Fruit fly (Drosophila melanogaster) whole organism, wandering third instar larva: ENCODE measurements around the gene CG8209.

Experiments used
- Abd-B ChIP-seq: fragments of >200 bp; optimal IDR thresholded peaks from 2 replicates; lab custom pipeline; 2017; ENCODE audit warnings: missing biosample characterization, missing genetic modification characterization
- CG32264 ChIP-seq: fragments of 200-800 bp; sonication (Bioruptor generic); optimal IDR thresholded peaks from 2 replicates; lab custom pipeline; 2016; ENCODE audit warnings: missing biosample characterization, missing genetic modification characterization
- CG9705 ChIP-seq: fragments of 200-800 bp; sonication (Bioruptor generic); optimal IDR thresholded peaks from 2 replicates; lab custom pipeline; 2018; ENCODE audit warnings: missing biosample characterization, mild to moderate bottlenecking, missing genetic modification characterization
- CrebA ChIP-seq: fragments of 200-800 bp; sonication (Bioruptor generic); optimal IDR thresholded peaks from 2 replicates; lab custom pipeline; 2016; ENCODE audit warnings: missing biosample characterization, mild to moderate bottlenecking, missing genetic modification characterization, borderline replicate concordance
- Dfd ChIP-seq: fragments of >200 bp; optimal IDR thresholded peaks from 2 replicates; lab custom pipeline; 2017; ENCODE audit warnings: missing biosample characterization, missing genetic modification characterization
- Dif ChIP-seq: fragments of 200-275, 200-300 bp; sonication (Bioruptor generic); optimal IDR thresholded peaks from 2 replicates; lab custom pipeline; 2018; ENCODE audit warnings: missing biosample characterization, missing genetic modification characterization; ENCODE audit not compliant: partially characterized antibody
- GATAd ChIP-seq: sonication (Bioruptor generic); optimal IDR thresholded peaks from 2 replicates; lab custom pipeline; 2016; ENCODE audit warnings: missing biosample characterization, missing genetic modification characterization
- HLH106 ChIP-seq: fragments of 200-800 bp; optimal IDR thresholded peaks from 3 replicates; lab custom pipeline; 2019; ENCODE audit warnings: missing biosample characterization, mild to moderate bottlenecking, missing genetic modification characterization, moderate library complexity
- Hnf4 ChIP-seq: fragments of 200-800 bp; sonication (Bioruptor generic); optimal IDR thresholded peaks from 2 replicates; lab custom pipeline; 2016; ENCODE audit warnings: missing biosample characterization, mild to moderate bottlenecking, missing genetic modification characterization
- Hr78 ChIP-seq: fragments of >200 bp; optimal IDR thresholded peaks from 2 replicates; lab custom pipeline; 2017; ENCODE audit warnings: missing biosample characterization, missing genetic modification characterization
- Hr83 ChIP-seq: fragments of 200-300 bp; sonication (Bioruptor generic); optimal IDR thresholded peaks from 2 replicates; lab custom pipeline; 2016; ENCODE audit warnings: missing biosample characterization, mild to moderate bottlenecking, missing genetic modification characterization, moderate library complexity; ENCODE audit not compliant: poor library complexity, severe bottlenecking
- Jra ChIP-seq: sonication (Bioruptor generic); optimal IDR thresholded peaks from 2 replicates; lab custom pipeline; 2016; ENCODE audit warnings: missing biosample characterization, missing genetic modification characterization
- Mio ChIP-seq: sonication (Bioruptor generic); optimal IDR thresholded peaks from 2 replicates; lab custom pipeline; 2016; ENCODE audit warnings: missing biosample characterization, missing genetic modification characterization
- Myc ChIP-seq: fragments of >200 bp; optimal IDR thresholded peaks from 2 replicates; lab custom pipeline; 2017
- N ChIP-seq: fragments of >200 bp; optimal IDR thresholded peaks from 2 replicates; lab custom pipeline; 2018; ENCODE audit warnings: missing biosample characterization, missing external identifiers, missing genetic modification characterization
- OdsH ChIP-seq: fragments of 200-800 bp; sonication (Bioruptor generic); optimal IDR thresholded peaks from 2 replicates; lab custom pipeline; 2016; ENCODE audit warnings: missing biosample characterization, mild to moderate bottlenecking, missing genetic modification characterization
- Rel ChIP-seq, 2 experiments: fragments of 200-800 bp; sonication (Bioruptor generic) in 1 of 2; optimal IDR thresholded peaks; 2 replicates in 1 of 2; 3 replicates in 1 of 2; lab custom pipeline; 2016 to 2019; ENCODE audit warnings: mild to moderate bottlenecking in 2 of 2, missing biosample characterization in 2 of 2, missing genetic modification characterization in 2 of 2, moderate library complexity in 1 of 2
- Sp1 ChIP-seq: fragments of 200-800 bp; sonication (Bioruptor generic); optimal IDR thresholded peaks from 3 replicates; lab custom pipeline; 2019; ENCODE audit warnings: missing biosample characterization, mild to moderate bottlenecking, missing genetic modification characterization, moderate library complexity
- Vsx2 ChIP-seq: fragments of 200-300, 225-300 bp; sonication (Bioruptor generic); optimal IDR thresholded peaks from 2 replicates; lab custom pipeline; 2018; ENCODE audit warnings: missing biosample characterization, missing genetic modification characterization; ENCODE audit not compliant: partially characterized antibody
- br ChIP-seq: fragments of 200-800 bp; sonication (Bioruptor generic); optimal IDR thresholded peaks from 2 replicates; lab custom pipeline; 2016; ENCODE audit warnings: missing biosample characterization, missing genetic modification characterization
- brk ChIP-seq: fragments of 200-800 bp; sonication (Bioruptor generic); optimal IDR thresholded peaks from 2 replicates; lab custom pipeline; 2016; ENCODE audit warnings: missing biosample characterization, mild to moderate bottlenecking, missing genetic modification characterization
- dl ChIP-seq, 2 experiments: fragments of 175-275, 200-275 bp in 1 of 2; fragments of 200-275 bp in 1 of 2; sonication (Bioruptor generic); optimal IDR thresholded peaks; lab custom pipeline; 2018; ENCODE audit warnings: mild to moderate bottlenecking in 2 of 2, missing biosample characterization in 2 of 2, missing genetic modification characterization in 2 of 2, moderate library complexity in 2 of 2; ENCODE audit not compliant: partially characterized antibody in 2 of 2, insufficient read depth in 1 of 2
- dmrt93B ChIP-seq: fragments of 200-800 bp; sonication (Bioruptor generic); optimal IDR thresholded peaks from 2 replicates; lab custom pipeline; 2018; ENCODE audit warnings: missing biosample characterization, mild to moderate bottlenecking, missing genetic modification characterization
- dsf ChIP-seq: sonication (Bioruptor generic); optimal IDR thresholded peaks from 2 replicates; lab custom pipeline; 2016; ENCODE audit warnings: missing biosample characterization, missing genetic modification characterization, borderline replicate concordance
- ey ChIP-seq: fragments of 200-800 bp; sonication (Bioruptor generic); optimal IDR thresholded peaks from 2 replicates; lab custom pipeline; 2016; ENCODE audit warnings: missing biosample characterization, missing genetic modification characterization
- foxo ChIP-seq, 2 experiments: fragments of 200-800 bp; sonication (Bioruptor generic); optimal IDR thresholded peaks; 2 replicates in 1 of 2; 3 replicates in 1 of 2; lab custom pipeline; 2016 to 2017; ENCODE audit warnings: missing biosample characterization in 2 of 2, missing genetic modification characterization in 2 of 2
- fru ChIP-seq: fragments of 200-800 bp; sonication (Bioruptor generic); optimal IDR thresholded peaks from 3 replicates; lab custom pipeline; 2016; ENCODE audit warnings: missing biosample characterization, mild to moderate bottlenecking, missing genetic modification characterization
- h ChIP-seq: fragments of 200-800 bp; sonication (Bioruptor generic); optimal IDR thresholded peaks from 3 replicates; lab custom pipeline; 2016; ENCODE audit warnings: missing biosample characterization, mild to moderate bottlenecking, missing genetic modification characterization
- jim ChIP-seq: fragments of 175-275, 200-325 bp; sonication (Bioruptor generic); optimal IDR thresholded peaks from 2 replicates; lab custom pipeline; 2016; ENCODE audit warnings: missing biosample characterization, mild to moderate bottlenecking, missing genetic modification characterization
- lola ChIP-seq: fragments of >200 bp; optimal IDR thresholded peaks from 2 replicates; lab custom pipeline; 2017; ENCODE audit warnings: missing biosample characterization, missing genetic modification characterization
- pan ChIP-seq: fragments of >200 bp; optimal IDR thresholded peaks from 2 replicates; lab custom pipeline; 2017
- psq ChIP-seq: fragments of 200-800 bp; sonication (Bioruptor generic); optimal IDR thresholded peaks from 3 replicates; lab custom pipeline; 2017; ENCODE audit warnings: missing biosample characterization, mild to moderate bottlenecking, missing genetic modification characterization, moderate library complexity
- rgr ChIP-seq: fragments of 200-800 bp; sonication (Bioruptor generic); optimal IDR thresholded peaks from 3 replicates; lab custom pipeline; 2016; ENCODE audit warnings: missing biosample characterization, mild to moderate bottlenecking, missing genetic modification characterization
- sage ChIP-seq: fragments of 200-800 bp; sonication (Bioruptor generic); optimal IDR thresholded peaks from 2 replicates; lab custom pipeline; 2016; ENCODE audit warnings: missing biosample characterization, mild to moderate bottlenecking, missing genetic modification characterization
- sv ChIP-seq: fragments of 200-800 bp; sonication (Bioruptor generic); optimal IDR thresholded peaks from 3 replicates; lab custom pipeline; 2016; ENCODE audit warnings: missing biosample characterization, missing genetic modification characterization
- tai ChIP-seq: sonication (Bioruptor generic); optimal IDR thresholded peaks from 2 replicates; lab custom pipeline; 2016; ENCODE audit warnings: missing biosample characterization, missing genetic modification characterization
- usp ChIP-seq: fragments of >200 bp; optimal IDR thresholded peaks from 2 replicates; lab custom pipeline; 2017; ENCODE audit warnings: missing biosample characterization, missing genetic modification characterization
- woc ChIP-seq: sonication (Bioruptor generic); optimal IDR thresholded peaks from 2 replicates; lab custom pipeline; 2016; ENCODE audit warnings: missing biosample characterization, mild to moderate bottlenecking, missing genetic modification characterization

The CG8209 gene

dm6 chr3L:7958590-7959180 is 17.5 kb upstream of the CG8209 start:
- TF ChIP-seq Myc (lab: Kevin White, UChicago): no peak
- TF ChIP-seq GATAd (GFP tag; lab: Kevin White, UChicago): no peak

- TF ChIP-seq Sp1 (peak; percentile 88), CrebA (GFP tag; lab: Kevin White, UChicago) (peak; percentile 91), jim (no peak), CG32264 (no peak), CG9705 (peak; percentile 48), dmrt93B (no peak), Jra (GFP tag; lab: Kevin White, UChicago) (no peak), sv (GFP tag; lab: Kevin White, UChicago) (no peak), Myc (lab: Kevin White, UChicago) (no peak), pan (no peak), psq (GFP tag; lab: Kevin White, UChicago) (no peak), foxo (GFP tag; optimal IDR thresholded peaks at IDR 0.05; lab: Kevin White, UChicago) (no peak), dsf (no peak), Dfd (GFP tag; lab: Kevin White, UChicago) (no peak), Abd-B (no peak), N (GFP tag; lab: Kevin White, UChicago) (no peak), lola (GFP tag; lab: Kevin White, UChicago) (no peak), h (GFP tag; lab: Kevin White, UChicago) (no peak), Hr78 (GFP tag; lab: Kevin White, UChicago) (no peak), tai (no peak), woc (GFP tag; lab: Kevin White, UChicago) (no peak), fru (no peak), HLH106 (peak; percentile 66), sage (GFP tag; lab: Kevin White, UChicago) (peak; percentile 46), Rel (GFP tag; optimal IDR thresholded peaks at IDR 0.05; lab: Kevin White, UChicago) (no peak), Rel (tag; optimal IDR thresholded peaks at IDR 0.05; lab: Kevin White, UChicago) (peak; percentile 75), Dif (no peak), usp (GFP tag; lab: Kevin White, UChicago) (no peak), GATAd (GFP tag; lab: Kevin White, UChicago) (no peak), brk (no peak), ey (GFP tag; lab: Kevin White, UChicago) (no peak), Hr83 (GFP tag; lab: Kevin White, UChicago) (peak; percentile 48), dl (GFP tag; optimal IDR thresholded peaks at IDR 0.05; lab: Kevin White, UChicago; ENCODE audit: insufficient read depth in 1 of 2, partially characterized antibody in 2 of 2) (no peak), OdsH (GFP tag; lab: Kevin White, UChicago) (no peak), Hnf4 (GFP tag; lab: Kevin White, UChicago) (no peak), rgr (GFP tag; lab: Kevin White, UChicago) (peak; percentile 44), br (no peak), Mio (GFP tag; lab: Kevin White, UChicago) (no peak), Vsx2 (GFP tag; lab: Kevin White, UChicago) (no peak)
These were observed 15.2 kb upstream of the CG8209 start for dm6 chr3L:7960707-7961695.
